Fruit fly (Drosophila melanogaster) whole organism, embryonic: ENCODE results near the gene CG16753.
A peak's percentile ranks its signal among the peaks of the same experiment; 100 is the strongest.

ENCODE experiments used
- ATbp ChIP-seq: fragments of 200-800 bp; sonication (Bioruptor generic); optimal IDR thresholded peaks from 2 replicates; lab custom pipeline; 2017; ENCODE audit warnings: missing biosample characterization, mild to moderate bottlenecking, missing genetic modification characterization, missing genetic modification reagents
- Aef1 ChIP-seq: fragments of 200-800 bp; sonication (Bioruptor generic); IDR thresholded peaks from 3 replicates; pipeline ENCODE4 v1.3.6; 2022; ENCODE audit warnings: missing biosample characterization, missing genetic modification characterization
- Bteb2 ChIP-seq: fragments of 200-800 bp; sonication (Bioruptor generic); optimal IDR thresholded peaks from 2 replicates; lab custom pipeline; 2016; ENCODE audit warnings: missing biosample characterization, missing genetic modification characterization
- CG10209 ChIP-seq: fragments of 200-800 bp; sonication (Bioruptor generic); optimal IDR thresholded peaks from 3 replicates; lab custom pipeline; 2017; ENCODE audit warnings: missing biosample characterization, mild to moderate bottlenecking, missing genetic modification characterization, missing genetic modification reagents
- CG11695 ChIP-seq: fragments of 200-800 bp; sonication (Bioruptor generic); IDR thresholded peaks from 3 replicates; pipeline ENCODE4 v1.3.6; 2022; ENCODE audit warnings: missing biosample characterization, missing genetic modification characterization
- CG14050 ChIP-seq: fragments of 200-800 bp; sonication (Bioruptor generic); IDR thresholded peaks from 3 replicates; pipeline ENCODE4 v1.3.6; 2022; ENCODE audit warnings: missing biosample characterization, missing genetic modification characterization
- CG14441 ChIP-seq: fragments of 200-800 bp; sonication (Bioruptor generic); IDR thresholded peaks from 2 replicates; pipeline ENCODE4 v1.3.6; 2022; ENCODE audit warnings: missing biosample characterization, missing genetic modification characterization
- CG15011 ChIP-seq: fragments of 200-800 bp; sonication (Bioruptor generic); optimal IDR thresholded peaks from 3 replicates; lab custom pipeline; 2018; ENCODE audit warnings: missing biosample characterization, mild to moderate bottlenecking, missing genetic modification characterization
- CG15073 ChIP-seq: fragments of 200-800 bp; sonication (Bioruptor generic); optimal IDR thresholded peaks from 2 replicates; lab custom pipeline; 2016; ENCODE audit warnings: missing biosample characterization, missing genetic modification characterization
- CG15514 ChIP-seq: fragments of 200-800 bp; sonication (Bioruptor generic); optimal IDR thresholded peaks from 3 replicates; lab custom pipeline; 2017; ENCODE audit warnings: missing biosample characterization, missing genetic modification characterization, mild to moderate bottlenecking, moderate library complexity, missing genetic modification reagents
- CG32767 ChIP-seq: fragments of 200-800 bp; sonication (Bioruptor generic); IDR thresholded peaks from 2 replicates; pipeline ENCODE4 v1.3.6; 2022; ENCODE audit warnings: missing biosample characterization, missing genetic modification characterization
- CG4282 ChIP-seq: fragments of 200-800 bp; sonication (Bioruptor generic); optimal IDR thresholded peaks from 2 replicates; lab custom pipeline; 2016; ENCODE audit warnings: missing biosample characterization, missing genetic modification characterization
- CG4617 ChIP-seq: fragments of 200-800 bp; sonication (Bioruptor generic); optimal IDR thresholded peaks from 3 replicates; lab custom pipeline; 2016; ENCODE audit warnings: missing biosample characterization, missing genetic modification characterization, borderline replicate concordance
- CG6813 ChIP-seq: fragments of 200-800 bp; sonication (Bioruptor generic); optimal IDR thresholded peaks from 2 replicates; lab custom pipeline; 2017; ENCODE audit warnings: missing biosample characterization, missing genetic modification characterization, mild to moderate bottlenecking, moderate library complexity, missing genetic modification reagents
- CG7271 ChIP-seq: fragments of 200-800 bp; sonication (Bioruptor generic); optimal IDR thresholded peaks from 2 replicates; lab custom pipeline; 2018; ENCODE audit warnings: missing biosample characterization, mild to moderate bottlenecking, missing genetic modification characterization, moderate library complexity
- CG9437 ChIP-seq: fragments of 200-800 bp; sonication (Bioruptor generic); optimal IDR thresholded peaks from 2 replicates; lab custom pipeline; 2018; ENCODE audit warnings: missing biosample characterization, mild to moderate bottlenecking, missing genetic modification characterization
- Camta ChIP-seq: fragments of 200-800 bp; sonication (Bioruptor generic); optimal IDR thresholded peaks from 2 replicates; lab custom pipeline; 2016; ENCODE audit warnings: missing biosample characterization, missing genetic modification characterization
- Dek ChIP-seq: fragments of 200-800 bp; sonication (Bioruptor generic); optimal IDR thresholded peaks from 3 replicates; lab custom pipeline; 2019; ENCODE audit warnings: missing biosample characterization, mild to moderate bottlenecking, missing genetic modification characterization, moderate library complexity
- HLH54F ChIP-seq: fragments of 200-800 bp; sonication (Bioruptor generic); optimal IDR thresholded peaks from 3 replicates; lab custom pipeline; 2016; ENCODE audit warnings: missing biosample characterization, missing genetic modification characterization
- HmgZ ChIP-seq: fragments of 200-800 bp; sonication (Bioruptor generic); optimal IDR thresholded peaks from 2 replicates; lab custom pipeline; 2018; ENCODE audit warnings: missing biosample characterization, mild to moderate bottlenecking, missing genetic modification characterization
- Hr78 ChIP-seq, 2 experiments: fragments of 200-800 bp in 1 of 2; fragments of >200 bp in 1 of 2; sonication (Bioruptor generic) in 1 of 2; optimal IDR thresholded peaks; 2 replicates each; lab custom pipeline; 2017 to 2019; ENCODE audit warnings: missing biosample characterization in 2 of 2, missing genetic modification characterization in 2 of 2, mild to moderate bottlenecking in 1 of 2, moderate library complexity in 1 of 2
- Max ChIP-seq: fragments of 200-800 bp; sonication (Bioruptor generic); optimal IDR thresholded peaks from 2 replicates; lab custom pipeline; 2016; ENCODE audit warnings: missing biosample characterization, mild to moderate bottlenecking, missing genetic modification characterization
- Meics ChIP-seq: fragments of 200-800 bp; sonication (Bioruptor generic); optimal IDR thresholded peaks from 2 replicates; lab custom pipeline; 2017; ENCODE audit warnings: missing biosample characterization, mild to moderate bottlenecking, missing genetic modification characterization
- Oaz ChIP-seq: fragments of 200-800 bp; sonication (Bioruptor generic); IDR thresholded peaks from 2 replicates; pipeline ENCODE4 v1.3.6; 2022; ENCODE audit warnings: missing biosample characterization, missing genetic modification characterization
- Usf ChIP-seq: fragments of 200-800 bp; sonication (Bioruptor generic); optimal IDR thresholded peaks from 2 replicates; lab custom pipeline; 2017; ENCODE audit warnings: missing genotype, missing biosample characterization, missing genetic modification characterization
- abd-A ChIP-seq: fragments of 200-800 bp; sonication (Bioruptor generic); optimal IDR thresholded peaks from 3 replicates; lab custom pipeline; 2019; ENCODE audit warnings: missing biosample characterization, mild to moderate bottlenecking, missing genetic modification characterization, moderate library complexity
- ara ChIP-seq: fragments of 200-800 bp; sonication (Bioruptor generic); IDR thresholded peaks from 2 replicates; pipeline ENCODE4 v1.3.6; 2022; ENCODE audit warnings: missing biosample characterization, missing genetic modification characterization
- ash1 ChIP-seq: fragments of 200-800 bp; sonication (Bioruptor generic); optimal IDR thresholded peaks from 2 replicates; lab custom pipeline; 2018; ENCODE audit warnings: missing biosample characterization, mild to moderate bottlenecking, missing genetic modification characterization
- ato ChIP-seq: fragments of 200-800 bp; sonication (Bioruptor generic); IDR thresholded peaks from 2 replicates; pipeline ENCODE4 v1.3.6; 2022; ENCODE audit warnings: missing biosample characterization, missing genetic modification characterization; ENCODE audit not compliant: partially characterized antibody
- cg ChIP-seq: fragments of 200-800 bp; sonication (Bioruptor generic); optimal IDR thresholded peaks from 3 replicates; lab custom pipeline; 2019; ENCODE audit warnings: missing biosample characterization, mild to moderate bottlenecking, missing genetic modification characterization, moderate library complexity
- ci ChIP-seq: fragments of 200-800 bp; sonication (Bioruptor generic); IDR thresholded peaks from 3 replicates; pipeline ENCODE4 v1.3.6; 2022; ENCODE audit warnings: missing biosample characterization, missing genetic modification characterization
- dm ChIP-seq: fragments of 200-800 bp; sonication (Bioruptor generic); optimal IDR thresholded peaks from 3 replicates; lab custom pipeline; 2016; ENCODE audit warnings: missing biosample characterization, missing genetic modification characterization
- fd102C ChIP-seq: fragments of 200-800 bp; sonication (Bioruptor generic); optimal IDR thresholded peaks from 2 replicates; lab custom pipeline; 2018; ENCODE audit warnings: missing biosample characterization, mild to moderate bottlenecking, missing genetic modification characterization, moderate library complexity
- hb ChIP-seq: fragments of 200-800 bp; sonication (Bioruptor generic); IDR thresholded peaks from 3 replicates; pipeline ENCODE4 v1.3.6; 2022; ENCODE audit warnings: missing biosample characterization, missing genetic modification characterization; ENCODE audit not compliant: partially characterized antibody
- ind ChIP-seq: fragments of 200-800 bp; sonication (Bioruptor generic); optimal IDR thresholded peaks from 3 replicates; lab custom pipeline; 2016; ENCODE audit warnings: missing biosample characterization, missing genetic modification characterization
- jing ChIP-seq: fragments of 200-800 bp; sonication (Bioruptor generic); optimal IDR thresholded peaks from 2 replicates; lab custom pipeline; 2018; ENCODE audit warnings: missing biosample characterization, mild to moderate bottlenecking, missing genetic modification characterization
- kay ChIP-seq: fragments of 200-800 bp; sonication (Bioruptor generic); optimal IDR thresholded peaks from 2 replicates; lab custom pipeline; 2016; ENCODE audit warnings: missing biosample characterization, missing genetic modification characterization
- lab ChIP-seq: fragments of 200-800 bp; sonication (Bioruptor generic); optimal IDR thresholded peaks from 3 replicates; lab custom pipeline; 2017; ENCODE audit warnings: missing biosample characterization, missing genetic modification characterization, mild to moderate bottlenecking, moderate library complexity, missing genetic modification reagents
- lbe ChIP-seq: fragments of 200-800 bp; sonication (Bioruptor generic); optimal IDR thresholded peaks from 2 replicates; lab custom pipeline; 2016; ENCODE audit warnings: missing biosample characterization, mild to moderate bottlenecking, missing genetic modification characterization
- maf-S ChIP-seq: fragments of 200-800 bp; sonication (Bioruptor generic); optimal IDR thresholded peaks from 2 replicates; lab custom pipeline; 2016; ENCODE audit warnings: missing biosample characterization, missing genetic modification characterization
- nom ChIP-seq: fragments of 200-800 bp; sonication (Bioruptor generic); optimal IDR thresholded peaks from 2 replicates; lab custom pipeline; 2017; ENCODE audit warnings: missing biosample characterization, missing genetic modification characterization, mild to moderate bottlenecking, moderate library complexity, missing genetic modification reagents
- otp ChIP-seq: fragments of 200-800 bp; sonication (Bioruptor generic); IDR thresholded peaks from 3 replicates; pipeline ENCODE4, ENCODE4 v1.3.6; 2022; ENCODE audit warnings: missing biosample characterization, missing genetic modification characterization
- phol ChIP-seq: fragments of 200-800 bp; sonication (Bioruptor generic); optimal IDR thresholded peaks from 3 replicates; lab custom pipeline; 2018; ENCODE audit warnings: missing biosample characterization, mild to moderate bottlenecking, missing genetic modification characterization, moderate library complexity
- prd ChIP-seq, 3 experiments: fragments of >200 bp in 2 of 3; fragments of 200-800 bp in 1 of 3; sonication (Bioruptor generic) in 1 of 3; optimal IDR thresholded peaks in 2 of 3; IDR thresholded peaks in 1 of 3; 2 replicates in 2 of 3; 3 replicates in 1 of 3; pipeline versions ENCODE4 v1.3.6 to Lab custom; 2017 to 2022; ENCODE audit warnings: missing biosample characterization in 1 of 3, missing genetic modification characterization in 1 of 3
- salm ChIP-seq: fragments of 200-800 bp; sonication (Bioruptor generic); optimal IDR thresholded peaks from 2 replicates; lab custom pipeline; 2018; ENCODE audit warnings: missing biosample characterization, mild to moderate bottlenecking, missing genetic modification characterization
- sim ChIP-seq: fragments of 200-800 bp; sonication (Bioruptor generic); IDR thresholded peaks from 2 replicates; pipeline ENCODE4 v1.3.6; 2022; ENCODE audit warnings: missing biosample characterization, missing genetic modification characterization
- ssp ChIP-seq: fragments of 200-800 bp; sonication (Bioruptor generic); IDR thresholded peaks from 2 replicates; pipeline ENCODE4 v1.3.6; 2022; ENCODE audit warnings: missing biosample characterization, missing genetic modification characterization
- tx ChIP-seq: fragments of 200-800 bp; sonication (Bioruptor generic); optimal IDR thresholded peaks from 2 replicates; lab custom pipeline; 2016; ENCODE audit warnings: missing biosample characterization, missing genetic modification characterization

CG16753 gene

DNA sequence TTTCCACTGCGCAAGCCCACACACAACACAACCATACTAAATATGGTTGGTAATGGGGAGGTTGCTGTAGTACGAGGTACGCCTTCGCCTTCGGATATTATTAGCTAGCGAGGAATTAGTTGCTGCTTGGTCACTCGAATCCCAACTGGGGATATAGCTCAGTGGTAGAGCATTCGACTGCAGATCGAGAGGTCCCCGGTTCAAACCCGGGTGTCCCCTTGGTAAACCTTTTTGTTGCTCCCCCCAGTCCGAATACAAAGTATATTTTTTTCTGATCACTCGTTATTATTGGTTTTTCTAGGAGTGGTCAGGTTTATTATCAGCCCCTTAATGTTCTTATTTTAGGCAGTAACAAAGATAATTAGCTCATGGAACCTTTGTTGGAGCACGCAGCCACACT is 40.7 kb downstream of the CG16753 start (continued):
- peak; percentile 11 for TF ChIP-seq nom (GFP tag; lab: Kevin White, UChicago)
- TF ChIP-seq lab (GFP tag; lab: Kevin White, UChicago) = no peak
- TF ChIP-seq hb (GFP tag; lab: Robert Waterston, UW) = peak; percentile 64
- TF ChIP-seq fd102C = no peak

DNA sequence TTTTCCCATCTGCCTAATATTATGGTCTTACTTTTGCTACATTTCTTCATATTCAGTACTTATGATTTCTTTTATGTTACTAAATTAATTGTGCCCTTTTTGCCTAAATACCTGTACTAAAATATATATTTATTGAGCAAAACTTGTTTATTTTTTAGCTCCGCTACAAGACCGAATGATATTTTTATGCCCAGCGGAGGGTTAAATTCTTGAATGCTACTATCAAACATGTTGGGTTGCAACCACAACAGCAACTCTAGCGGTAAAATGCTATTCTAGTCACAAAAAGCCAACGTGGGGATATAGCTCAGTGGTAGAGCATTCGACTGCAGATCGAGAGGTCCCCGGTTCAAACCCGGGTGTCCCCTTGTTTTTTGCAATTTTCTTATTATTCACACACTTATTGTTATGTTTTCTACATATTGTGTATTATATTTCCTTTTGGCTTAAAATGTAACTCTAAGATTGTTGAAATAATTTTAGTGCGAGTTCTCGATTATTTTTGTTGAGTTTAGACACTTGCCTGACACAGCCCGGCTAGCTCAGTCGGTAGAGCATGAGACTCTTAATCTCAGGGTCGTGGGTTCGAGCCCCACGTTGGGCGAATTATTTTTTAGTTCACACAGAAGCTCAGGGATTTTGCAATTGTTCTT is 41.3 kb downstream of the CG16753 start:
- TF ChIP-seq Camta (no peak), tx (GFP tag; lab: Kevin White, UChicago) (no peak), CG32767 (GFP tag; lab: Robert Waterston, UW) (no peak), cg (no peak), salm (tag; lab: Kevin White, UChicago) (no peak), HmgZ (tag; lab: Kevin White, UChicago) (no peak), kay (GFP tag; lab: Kevin White, UChicago) (no peak), ash1 (GFP tag; lab: Kevin White, UChicago) (no peak), CG10209 (GFP tag; lab: Kevin White, UChicago) (no peak), CG9437 (GFP tag; lab: Kevin White, UChicago) (no peak), sim (GFP tag; lab: Robert Waterston, UW) (no peak), jing (GFP tag; lab: Kevin White, UChicago) (no peak), ato (peak; percentile 93), Oaz (no peak), prd (optimal IDR thresholded peaks at IDR 0.05; lab: Kevin White, UChicago) (no peak), prd (GFP tag; IDR thresholded peaks at IDR 0.05; lab: Robert Waterston, UW) (no peak), HLH54F (GFP tag; lab: Kevin White, UChicago) (no peak), Bteb2 (no peak), Dek (tag; lab: Kevin White, UChicago) (no peak), phol (no peak), lbe (GFP tag; lab: Kevin White, UChicago) (no peak), dm (no peak), CG7271 (no peak), ci (GFP tag; lab: Robert Waterston, UW) (peak; percentile 45; the same call in 1 of the 3 replicates), abd-A (tag; lab: Kevin White, UChicago) (no peak), CG11695 (no peak), CG15011 (no peak), CG6813 (no peak), Max (GFP tag; lab: Kevin White, UChicago) (no peak), CG15514 (GFP tag; lab: Kevin White, UChicago) (no peak), CG15073 (GFP tag; lab: Kevin White, UChicago) (no peak), otp (GFP tag; lab: Robert Waterston, UW) (no peak), Aef1 (GFP tag; lab: Robert Waterston, UW) (no peak), CG4617 (GFP tag; lab: Kevin White, UChicago) (no peak), ssp (no peak), Hr78 (GFP tag; optimal IDR thresholded peaks at IDR 0.05; lab: Kevin White, UChicago) (no peak), CG14050 (GFP tag; lab: Robert Waterston, UW) (no peak), CG4282 (GFP tag; lab: Kevin White, UChicago) (no peak), ara (no peak), Meics (GFP tag; lab: Kevin White, UChicago) (peak; percentile 27), ind (peak; percentile 11), CG14441 (no peak), ATbp (no peak), maf-S (no peak), Usf (GFP tag; lab: Kevin White, UChicago) (no peak)
